Worm (Caenorhabditis elegans) whole organism, dauer: ENCODE measurements around the gene rbm-34.

Experiments used
- unc-62 ChIP-seq: sonication (generic microtip); optimal IDR thresholded peaks from 2 replicates; lab custom pipeline; 2017; ENCODE audit warnings: missing biosample characterization, missing genetic modification reagents, missing genetic modification characterization

rbm-34 gene

ce11 chrIV:12075497-12075896 is 9.7 kb upstream of the rbm-34 start, which contains the start of gene K08E4.7:
TSS of gene K08E4.7 (plus strand) at chrIV:12075797.
- no peak for TF ChIP-seq unc-62 (GFP tag; lab: Kevin White, UChicago)

ce11 chrIV:12078112-12078812 is 7.0 kb upstream of the rbm-34 start, which contains the start of gene tmed-1:
TSS of gene tmed-1 (minus strand) at chrIV:12078162.
- TF ChIP-seq unc-62 (GFP tag; lab: Kevin White, UChicago): no peak

- TF ChIP-seq unc-62 (GFP tag; lab: Kevin White, UChicago): no peak
These were observed 6.2 kb upstream of the rbm-34 start, which contains the start of gene lex-1 for ce11 chrIV:12078907-12079523. TSS of gene lex-1 (plus strand) at chrIV:12079473.

- TF ChIP-seq unc-62 (GFP tag; lab: Kevin White, UChicago): no peak
These were observed 4.4 kb upstream of the rbm-34 start for ce11 chrIV:12080807-12081206.

ce11 chrIV:12084178-12084577 is 1.0 kb upstream of the rbm-34 start, which contains the start of gene repo-1:
TSS of gene repo-1 (plus strand) at chrIV:12084478.
- TF ChIP-seq unc-62 (GFP tag; lab: Kevin White, UChicago): no peak

ce11 chrIV:12084587-12084986 is 633 bp upstream of the rbm-34 start:
- no peak for TF ChIP-seq unc-62 (GFP tag; lab: Kevin White, UChicago)

- no peak for TF ChIP-seq unc-62 (GFP tag; lab: Kevin White, UChicago)
These were observed 1.3 kb downstream of the rbm-34 start for ce11 chrIV:12086498-12086897.

- TF ChIP-seq unc-62 (GFP tag; lab: Kevin White, UChicago): no peak
These were observed 3.7 kb downstream of the rbm-34 start for ce11 chrIV:12088898-12089297.

ce11 chrIV:12089551-12089950 is 4.3 kb downstream of the rbm-34 start, which contains the start of gene F11A10.6:
TSS of gene F11A10.6 (minus strand) at chrIV:12089651.
- TF ChIP-seq unc-62 (GFP tag; lab: Kevin White, UChicago): no peak

ce11 chrIV:12092113-12092512 is 6.9 kb downstream of the rbm-34 start, which contains the start of gene mig-32:
TSS of gene mig-32 (minus strand) at chrIV:12092213.
- TF ChIP-seq unc-62 (GFP tag; lab: Kevin White, UChicago): no peak

ce11 chrIV:12093384-12093783 is 8.2 kb downstream of the rbm-34 start, which contains the start of gene cpsf-4:
TSS of gene cpsf-4 (minus strand) at chrIV:12093445.
- TF ChIP-seq unc-62 (GFP tag; lab: Kevin White, UChicago): no peak

- TF ChIP-seq unc-62 (GFP tag; lab: Kevin White, UChicago): no peak
These were observed 8.6 kb downstream of the rbm-34 start, which contains the start of gene F11A10.5 for ce11 chrIV:12093819-12094218. TSS of gene F11A10.5 (plus strand) at chrIV:12094119.

ce11 chrIV:12096479-12096878 is 11.3 kb downstream of the rbm-34 start, which contains the start of gene mon-2:
TSS of gene mon-2 (plus strand) at chrIV:12096779.
- no peak for TF ChIP-seq unc-62 (GFP tag; lab: Kevin White, UChicago)

ce11 chrIV:12105558-12105957 is 20.3 kb downstream of the rbm-34 start, which contains the start of gene M18.3:
TSS of gene M18.3 (plus strand) at chrIV:12105858.
- no peak for TF ChIP-seq unc-62 (GFP tag; lab: Kevin White, UChicago)

ce11 chrIV:12108984-12109657 is 23.9 kb downstream of the rbm-34 start:
- no peak for TF ChIP-seq unc-62 (GFP tag; lab: Kevin White, UChicago)

- TF ChIP-seq unc-62 (GFP tag; lab: Kevin White, UChicago): no peak
These were observed 24.5 kb downstream of the rbm-34 start for ce11 chrIV:12109743-12110142.
